Fruit fly (Drosophila melanogaster) whole organism, wandering third instar larva: ENCODE measurements around the gene CG13721.

ENCODE experiments used
- Abd-B ChIP-seq: fragments of >200 bp; optimal IDR thresholded peaks from 2 replicates; lab custom pipeline; 2017; ENCODE audit warnings: missing biosample characterization, missing genetic modification characterization
- CG32264 ChIP-seq: fragments of 200-800 bp; sonication (Bioruptor generic); optimal IDR thresholded peaks from 2 replicates; lab custom pipeline; 2016; ENCODE audit warnings: missing biosample characterization, missing genetic modification characterization
- CrebA ChIP-seq: fragments of 200-800 bp; sonication (Bioruptor generic); optimal IDR thresholded peaks from 2 replicates; lab custom pipeline; 2016; ENCODE audit warnings: missing biosample characterization, mild to moderate bottlenecking, missing genetic modification characterization, borderline replicate concordance
- Dfd ChIP-seq: fragments of >200 bp; optimal IDR thresholded peaks from 2 replicates; lab custom pipeline; 2017; ENCODE audit warnings: missing biosample characterization, missing genetic modification characterization
- Dif ChIP-seq: fragments of 200-275, 200-300 bp; sonication (Bioruptor generic); optimal IDR thresholded peaks from 2 replicates; lab custom pipeline; 2018; ENCODE audit warnings: missing biosample characterization, missing genetic modification characterization; ENCODE audit not compliant: partially characterized antibody
- GATAd ChIP-seq: sonication (Bioruptor generic); optimal IDR thresholded peaks from 2 replicates; lab custom pipeline; 2016; ENCODE audit warnings: missing biosample characterization, missing genetic modification characterization
- HLH106 ChIP-seq: fragments of 200-800 bp; optimal IDR thresholded peaks from 3 replicates; lab custom pipeline; 2019; ENCODE audit warnings: missing biosample characterization, mild to moderate bottlenecking, missing genetic modification characterization, moderate library complexity
- Hnf4 ChIP-seq: fragments of 200-800 bp; sonication (Bioruptor generic); optimal IDR thresholded peaks from 2 replicates; lab custom pipeline; 2016; ENCODE audit warnings: missing biosample characterization, mild to moderate bottlenecking, missing genetic modification characterization
- Hr83 ChIP-seq: fragments of 200-300 bp; sonication (Bioruptor generic); optimal IDR thresholded peaks from 2 replicates; lab custom pipeline; 2016; ENCODE audit warnings: missing biosample characterization, mild to moderate bottlenecking, missing genetic modification characterization, moderate library complexity; ENCODE audit not compliant: poor library complexity, severe bottlenecking
- Mio ChIP-seq: sonication (Bioruptor generic); optimal IDR thresholded peaks from 2 replicates; lab custom pipeline; 2016; ENCODE audit warnings: missing biosample characterization, missing genetic modification characterization
- Myc ChIP-seq: fragments of >200 bp; optimal IDR thresholded peaks from 2 replicates; lab custom pipeline; 2017
- N ChIP-seq: fragments of >200 bp; optimal IDR thresholded peaks from 2 replicates; lab custom pipeline; 2018; ENCODE audit warnings: missing biosample characterization, missing external identifiers, missing genetic modification characterization
- OdsH ChIP-seq: fragments of 200-800 bp; sonication (Bioruptor generic); optimal IDR thresholded peaks from 2 replicates; lab custom pipeline; 2016; ENCODE audit warnings: missing biosample characterization, mild to moderate bottlenecking, missing genetic modification characterization
- Rel ChIP-seq, 2 experiments: fragments of 200-800 bp; sonication (Bioruptor generic) in 1 of 2; optimal IDR thresholded peaks; 2 replicates in 1 of 2; 3 replicates in 1 of 2; lab custom pipeline; 2016 to 2019; ENCODE audit warnings: mild to moderate bottlenecking in 2 of 2, missing biosample characterization in 2 of 2, missing genetic modification characterization in 2 of 2, moderate library complexity in 1 of 2
- Vsx2 ChIP-seq: fragments of 200-300, 225-300 bp; sonication (Bioruptor generic); optimal IDR thresholded peaks from 2 replicates; lab custom pipeline; 2018; ENCODE audit warnings: missing biosample characterization, missing genetic modification characterization; ENCODE audit not compliant: partially characterized antibody
- br ChIP-seq: fragments of 200-800 bp; sonication (Bioruptor generic); optimal IDR thresholded peaks from 2 replicates; lab custom pipeline; 2016; ENCODE audit warnings: missing biosample characterization, missing genetic modification characterization
- dl ChIP-seq, 2 experiments: fragments of 175-275, 200-275 bp in 1 of 2; fragments of 200-275 bp in 1 of 2; sonication (Bioruptor generic); optimal IDR thresholded peaks; lab custom pipeline; 2018; ENCODE audit warnings: mild to moderate bottlenecking in 2 of 2, missing biosample characterization in 2 of 2, missing genetic modification characterization in 2 of 2, moderate library complexity in 2 of 2; ENCODE audit not compliant: partially characterized antibody in 2 of 2, insufficient read depth in 1 of 2
- dmrt93B ChIP-seq: fragments of 200-800 bp; sonication (Bioruptor generic); optimal IDR thresholded peaks from 2 replicates; lab custom pipeline; 2018; ENCODE audit warnings: missing biosample characterization, mild to moderate bottlenecking, missing genetic modification characterization
- fru ChIP-seq: fragments of 200-800 bp; sonication (Bioruptor generic); optimal IDR thresholded peaks from 3 replicates; lab custom pipeline; 2016; ENCODE audit warnings: missing biosample characterization, mild to moderate bottlenecking, missing genetic modification characterization
- h ChIP-seq: fragments of 200-800 bp; sonication (Bioruptor generic); optimal IDR thresholded peaks from 3 replicates; lab custom pipeline; 2016; ENCODE audit warnings: missing biosample characterization, mild to moderate bottlenecking, missing genetic modification characterization
- jim ChIP-seq: fragments of 175-275, 200-325 bp; sonication (Bioruptor generic); optimal IDR thresholded peaks from 2 replicates; lab custom pipeline; 2016; ENCODE audit warnings: missing biosample characterization, mild to moderate bottlenecking, missing genetic modification characterization
- pan ChIP-seq: fragments of >200 bp; optimal IDR thresholded peaks from 2 replicates; lab custom pipeline; 2017
- psq ChIP-seq: fragments of 200-800 bp; sonication (Bioruptor generic); optimal IDR thresholded peaks from 3 replicates; lab custom pipeline; 2017; ENCODE audit warnings: missing biosample characterization, mild to moderate bottlenecking, missing genetic modification characterization, moderate library complexity
- rgr ChIP-seq: fragments of 200-800 bp; sonication (Bioruptor generic); optimal IDR thresholded peaks from 3 replicates; lab custom pipeline; 2016; ENCODE audit warnings: missing biosample characterization, mild to moderate bottlenecking, missing genetic modification characterization
- sv ChIP-seq: fragments of 200-800 bp; sonication (Bioruptor generic); optimal IDR thresholded peaks from 3 replicates; lab custom pipeline; 2016; ENCODE audit warnings: missing biosample characterization, missing genetic modification characterization
- usp ChIP-seq: fragments of >200 bp; optimal IDR thresholded peaks from 2 replicates; lab custom pipeline; 2017; ENCODE audit warnings: missing biosample characterization, missing genetic modification characterization

CG13721 gene

dm6 chr3L:4475704-4476103 is 21.9 kb downstream of the CG13721 start:
- TF ChIP-seq br (GFP tag; lab: Kevin White, UChicago) (no peak), HLH106 (tag; lab: Kevin White, UChicago) (no peak), N (GFP tag; lab: Kevin White, UChicago) (no peak), psq (GFP tag; lab: Kevin White, UChicago) (no peak), h (GFP tag; lab: Kevin White, UChicago) (no peak), Abd-B (GFP tag; lab: Kevin White, UChicago) (no peak), OdsH (no peak)
- TF ChIP-seq, all 38 proteins: peak for 0

DNA sequence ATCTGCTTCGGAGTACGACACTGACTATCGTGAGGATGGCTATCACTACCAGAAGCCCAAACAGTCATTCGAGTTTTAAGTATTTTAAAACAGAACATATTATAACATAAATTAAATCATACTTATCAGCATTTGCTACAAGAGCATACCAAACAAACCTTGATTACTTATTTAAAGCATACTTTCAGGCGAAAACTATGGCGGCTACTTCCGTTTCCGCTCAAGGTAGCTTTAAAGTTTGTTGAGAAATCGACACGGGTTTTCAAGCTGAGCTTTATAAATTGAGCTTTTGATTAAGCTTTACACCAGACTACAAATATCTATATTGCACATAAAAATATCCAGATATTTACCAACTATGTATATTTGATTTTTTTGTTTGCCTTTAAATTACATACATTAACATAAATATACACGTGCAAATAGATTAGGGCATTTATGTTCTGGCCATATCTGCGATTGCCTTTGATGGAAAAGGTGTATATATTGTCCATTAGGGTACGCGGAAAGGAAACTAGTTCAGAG is 22.6 kb downstream of the CG13721 start:
- TF ChIP-seq Hr83 (GFP tag; lab: Kevin White, UChicago) (no peak), dmrt93B (peak; percentile 2), usp (GFP tag; lab: Kevin White, UChicago) (no peak), sv (GFP tag; lab: Kevin White, UChicago) (peak; percentile 78), Dif (GFP tag; lab: Kevin White, UChicago) (no peak), N (GFP tag; lab: Kevin White, UChicago) (no peak), rgr (GFP tag; lab: Kevin White, UChicago) (peak; percentile 40), CG32264 (no peak), h (GFP tag; lab: Kevin White, UChicago) (peak; percentile 23), fru (GFP tag; lab: Kevin White, UChicago) (no peak), CrebA (GFP tag; lab: Kevin White, UChicago) (no peak), Hnf4 (no peak), dl (GFP tag; optimal IDR thresholded peaks at IDR 0.05; lab: Kevin White, UChicago; ENCODE audit: insufficient read depth in 1 of 2, partially characterized antibody in 2 of 2) (no peak), Abd-B (GFP tag; lab: Kevin White, UChicago) (no peak), pan (lab: Kevin White, UChicago) (no peak), HLH106 (tag; lab: Kevin White, UChicago) (no peak)
- TF ChIP-seq, all 38 proteins: peak for 4

DNA sequence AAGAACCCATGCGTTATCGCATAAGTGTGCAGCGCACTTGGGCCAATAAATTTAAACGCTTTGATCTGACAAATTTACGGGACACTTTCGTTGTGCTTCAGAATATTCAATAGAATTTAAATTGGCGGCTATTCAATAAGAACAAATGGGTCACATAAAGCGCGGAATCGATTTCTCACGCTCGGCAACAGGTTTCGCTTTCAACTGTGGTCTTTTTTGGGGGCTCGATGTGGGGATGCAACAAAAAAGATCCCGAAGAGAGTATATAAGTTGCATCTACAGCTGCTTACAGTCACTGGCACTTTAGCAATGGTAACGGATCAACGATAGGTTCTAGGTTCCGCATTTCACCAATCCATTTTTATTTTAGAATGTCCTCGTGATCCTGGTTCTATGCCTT is 24.8 kb downstream of the CG13721 start, which contains the start of gene CG11349:
Gene CG11349 (plus strand): TSS at position 301 of the 400 bp plus-strand sequence.
- TF ChIP-seq Myc (lab: Kevin White, UChicago) = no peak

dm6 chr3L:4471449-4471848 is 26.1 kb downstream of the CG13721 start, which contains the start of gene CG32248:
CG32248 (plus strand) TSS chr3L:4471749.
- TF ChIP-seq dl (GFP tag; optimal IDR thresholded peaks at IDR 0.05; lab: Kevin White, UChicago; ENCODE audit: insufficient read depth in 1 of 2, partially characterized antibody in 2 of 2) (no peak), GATAd (GFP tag; lab: Kevin White, UChicago) (no peak), CG32264 (no peak)

dm6 chr3L:4469701-4470100 is 27.9 kb downstream of the CG13721 start, which contains the start of gene CG32249:
CG32249 (plus strand) TSS chr3L:4470001.
- TF ChIP-seq Dif (GFP tag; lab: Kevin White, UChicago) (no peak), HLH106 (tag; lab: Kevin White, UChicago) (no peak), Dfd (GFP tag; lab: Kevin White, UChicago) (no peak), GATAd (GFP tag; lab: Kevin White, UChicago) (no peak), CG32264 (no peak), psq (GFP tag; lab: Kevin White, UChicago) (no peak)

DNA sequence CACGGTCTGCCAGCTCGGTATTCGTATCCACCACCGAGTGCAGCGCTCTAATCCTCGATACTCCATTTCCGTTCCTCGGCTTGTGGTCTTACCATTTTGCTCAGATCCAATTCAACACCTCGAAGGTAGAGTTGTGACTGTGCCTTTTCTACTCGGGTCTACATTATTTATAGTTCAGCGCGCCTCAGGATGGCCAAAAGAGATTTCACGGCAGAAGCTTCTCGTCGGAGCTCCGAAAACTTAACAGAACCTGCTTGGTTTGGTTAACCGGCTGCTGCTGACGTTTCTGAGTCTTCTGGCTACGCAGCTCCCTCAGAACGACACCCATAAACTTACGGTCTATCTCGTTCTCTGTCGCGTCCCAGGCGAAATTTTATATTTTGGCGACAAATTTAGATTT is 31.0 kb downstream of the CG13721 start, which contains the start of gene CG32241:
Gene CG32241 (minus strand): TSS at position 101 of the 400 bp plus-strand sequence.
- TF ChIP-seq Myc (lab: Kevin White, UChicago) (no peak), CrebA (GFP tag; lab: Kevin White, UChicago) (no peak)
- TF ChIP-seq, all 38 proteins: peak for 0

DNA sequence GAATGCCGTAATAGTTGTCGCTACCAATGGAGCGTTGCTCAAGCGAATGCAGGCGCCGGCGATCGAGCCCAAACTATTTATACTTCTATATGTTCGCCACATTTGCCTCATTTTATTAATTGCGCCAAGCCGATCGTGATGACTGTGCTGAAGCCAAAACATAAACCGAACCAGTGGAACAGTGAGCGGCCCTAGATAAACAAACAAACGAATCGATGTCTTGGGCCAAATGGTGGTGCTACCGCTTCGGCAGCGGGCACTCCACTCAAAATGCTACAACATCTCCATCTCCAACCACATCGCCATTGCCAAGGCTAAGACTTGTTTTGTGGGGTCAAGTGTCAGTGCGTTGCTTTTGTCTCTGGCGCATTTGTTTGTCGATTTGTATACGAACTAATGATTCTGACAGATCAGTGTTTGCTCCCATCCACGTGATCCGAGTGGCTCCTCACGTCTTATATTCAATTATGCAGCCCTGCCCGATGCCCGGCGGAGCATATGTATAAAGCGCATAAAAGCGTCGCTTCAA is 33.7 kb downstream of the CG13721 start, which contains the start of gene CG15024:
Gene CG15024 (minus strand): TSS at position 51 of the 529 bp plus-strand sequence.
- TF ChIP-seq Mio (GFP tag; lab: Kevin White, UChicago) = no peak
- TF ChIP-seq sv (GFP tag; lab: Kevin White, UChicago) = no peak
- no peak for TF ChIP-seq br (GFP tag; lab: Kevin White, UChicago)
- TF ChIP-seq CrebA (GFP tag; lab: Kevin White, UChicago) = no peak
- TF ChIP-seq Vsx2 (GFP tag; lab: Kevin White, UChicago) = no peak
- TF ChIP-seq pan (lab: Kevin White, UChicago) = no peak
- TF ChIP-seq jim = no peak
- TF ChIP-seq Rel (GFP tag; optimal IDR thresholded peaks at IDR 0.05; lab: Kevin White, UChicago) = no peak
- TF ChIP-seq Rel (tag; optimal IDR thresholded peaks at IDR 0.05; lab: Kevin White, UChicago) = no peak
- TF ChIP-seq, all 38 proteins: peak for 0
